Fruit fly (Drosophila melanogaster) whole organism, embryonic: ENCODE data around the gene CG4820.

Experiments
- Atf6 ChIP-seq: fragments of 200-800 bp; sonication (Bioruptor generic); IDR thresholded peaks from 2 replicates; pipeline ENCODE4 v1.3.6; 2022; ENCODE audit warnings: missing biosample characterization, missing genetic modification characterization
- B-H1 ChIP-seq: fragments of 200-800 bp; sonication (Bioruptor generic); IDR thresholded peaks from 3 replicates; pipeline ENCODE4 v1.3.6; 2022; ENCODE audit warnings: missing biosample characterization, missing genetic modification characterization
- CG10979 ChIP-seq: fragments of 200-800 bp; sonication (Bioruptor generic); optimal IDR thresholded peaks from 2 replicates; lab custom pipeline; 2018; ENCODE audit warnings: missing biosample characterization, mild to moderate bottlenecking, missing genetic modification characterization, moderate library complexity
- CG11398 ChIP-seq: fragments of 200-800 bp; sonication (Bioruptor generic); optimal IDR thresholded peaks from 2 replicates; lab custom pipeline; 2016; ENCODE audit warnings: missing biosample characterization, missing genetic modification characterization
- CG12071 ChIP-seq: fragments of 200-800 bp; sonication (Bioruptor generic); optimal IDR thresholded peaks from 3 replicates; lab custom pipeline; 2018; ENCODE audit warnings: missing biosample characterization, mild to moderate bottlenecking, missing genetic modification characterization
- CG14710 ChIP-seq: fragments of 200-800 bp; sonication (Bioruptor generic); optimal IDR thresholded peaks from 3 replicates; lab custom pipeline; 2019; ENCODE audit warnings: missing biosample characterization, mild to moderate bottlenecking, missing genetic modification characterization, moderate library complexity
- CG15073 ChIP-seq: fragments of 200-800 bp; sonication (Bioruptor generic); optimal IDR thresholded peaks from 2 replicates; lab custom pipeline; 2016; ENCODE audit warnings: missing biosample characterization, missing genetic modification characterization
- CG17186 ChIP-seq: fragments of 200-800 bp; sonication (Bioruptor generic); optimal IDR thresholded peaks from 3 replicates; lab custom pipeline; 2017; ENCODE audit warnings: missing biosample characterization, missing genetic modification reagents, missing genetic modification characterization
- CG17361 ChIP-seq: fragments of 200-800 bp; sonication (Bioruptor generic); IDR thresholded peaks from 3 replicates; pipeline ENCODE4 v1.3.6; 2022; ENCODE audit warnings: missing biosample characterization, missing genetic modification characterization
- CG17385 ChIP-seq: fragments of 200-800 bp; sonication (Bioruptor generic); optimal IDR thresholded peaks from 3 replicates; lab custom pipeline; 2018; ENCODE audit warnings: missing biosample characterization, mild to moderate bottlenecking, missing genetic modification characterization
- CG1792 ChIP-seq: fragments of 200-800 bp; sonication (Bioruptor generic); optimal IDR thresholded peaks from 2 replicates; lab custom pipeline; 2016; ENCODE audit warnings: missing biosample characterization, missing genetic modification characterization
- CG18011 ChIP-seq: fragments of 200-800 bp; sonication (Bioruptor generic); optimal IDR thresholded peaks from 2 replicates; lab custom pipeline; 2017; ENCODE audit warnings: missing biosample characterization, missing genetic modification characterization, mild to moderate bottlenecking, moderate library complexity, missing genotype
- CG2199 ChIP-seq: fragments of 200-800 bp; sonication (Bioruptor generic); IDR thresholded peaks from 3 replicates; pipeline ENCODE4 v1.3.6; 2022; ENCODE audit warnings: missing biosample characterization, missing genetic modification characterization
- CG2875 ChIP-seq: fragments of 200-800 bp; sonication (Bioruptor generic); optimal IDR thresholded peaks from 2 replicates; lab custom pipeline; 2017; ENCODE audit warnings: missing biosample characterization, mild to moderate bottlenecking, missing genetic modification characterization, missing genetic modification reagents
- CG3163 ChIP-seq: fragments of 200-800 bp; sonication (Bioruptor generic); optimal IDR thresholded peaks from 3 replicates; lab custom pipeline; 2016; ENCODE audit warnings: missing biosample characterization, missing genetic modification characterization
- CG4328 ChIP-seq: fragments of 200-800 bp; sonication (Bioruptor generic); optimal IDR thresholded peaks from 3 replicates; lab custom pipeline; 2017; ENCODE audit warnings: missing biosample characterization, missing genetic modification reagents, missing genetic modification characterization
- CG4424 ChIP-seq: fragments of 200-800 bp; sonication (Bioruptor generic); optimal IDR thresholded peaks from 3 replicates; lab custom pipeline; 2016; ENCODE audit warnings: missing biosample characterization, missing genetic modification characterization
- CG6175 ChIP-seq: fragments of 200-800 bp; sonication (Bioruptor generic); IDR thresholded peaks from 3 replicates; pipeline ENCODE4 v1.3.6; 2022; ENCODE audit warnings: missing biosample characterization, missing genetic modification characterization
- CG6791 ChIP-seq: fragments of 200-800 bp; sonication (Bioruptor generic); IDR thresholded peaks from 3 replicates; pipeline ENCODE4 v1.3.6; 2022; ENCODE audit warnings: missing biosample characterization, missing genetic modification characterization; ENCODE audit not compliant: partially characterized antibody
- CG7271 ChIP-seq: fragments of 200-800 bp; sonication (Bioruptor generic); optimal IDR thresholded peaks from 2 replicates; lab custom pipeline; 2018; ENCODE audit warnings: missing biosample characterization, mild to moderate bottlenecking, missing genetic modification characterization, moderate library complexity
- D19A ChIP-seq: fragments of 200-800 bp; optimal IDR thresholded peaks from 3 replicates; lab custom pipeline; 2019; ENCODE audit warnings: missing biosample characterization, mild to moderate bottlenecking, missing genetic modification characterization, moderate library complexity
- D19B ChIP-seq: fragments of 200-800 bp; sonication (Bioruptor generic); optimal IDR thresholded peaks from 2 replicates; lab custom pipeline; 2017; ENCODE audit warnings: missing biosample characterization, mild to moderate bottlenecking, missing genetic modification characterization
- Doc3 ChIP-seq: fragments of 200-800 bp; sonication (Bioruptor generic); IDR thresholded peaks from 3 replicates; pipeline ENCODE4 v1.3.6; 2022; ENCODE audit warnings: missing biosample characterization, missing genetic modification characterization; ENCODE audit not compliant: partially characterized antibody
- Ets65A ChIP-seq: fragments of 200-800 bp; sonication (Bioruptor generic); peaks from one replicate; lab custom pipeline; 2016; ENCODE audit warnings: missing biosample characterization, missing genetic modification characterization
- Fer3 ChIP-seq: fragments of 200-800 bp; sonication (Bioruptor generic); optimal IDR thresholded peaks from 2 replicates; lab custom pipeline; 2018; ENCODE audit warnings: missing biosample characterization, mild to moderate bottlenecking, missing genetic modification characterization, moderate library complexity
- H2.0 ChIP-seq: fragments of 200-800 bp; sonication (Bioruptor generic); IDR thresholded peaks from 2 replicates; pipeline ENCODE4 v1.3.6; 2022; ENCODE audit warnings: missing biosample characterization, missing genetic modification characterization
- HmgZ ChIP-seq: fragments of 200-800 bp; sonication (Bioruptor generic); optimal IDR thresholded peaks from 2 replicates; lab custom pipeline; 2018; ENCODE audit warnings: missing biosample characterization, mild to moderate bottlenecking, missing genetic modification characterization
- Max ChIP-seq: fragments of 200-800 bp; sonication (Bioruptor generic); optimal IDR thresholded peaks from 2 replicates; lab custom pipeline; 2016; ENCODE audit warnings: missing biosample characterization, mild to moderate bottlenecking, missing genetic modification characterization
- Mes4 ChIP-seq: fragments of 200-800 bp; sonication (Bioruptor generic); optimal IDR thresholded peaks from 2 replicates; lab custom pipeline; 2016; ENCODE audit warnings: missing biosample characterization, missing genetic modification characterization
- NK7.1 ChIP-seq: fragments of 200-800 bp; sonication (Bioruptor generic); optimal IDR thresholded peaks from 3 replicates; lab custom pipeline; 2016; ENCODE audit warnings: missing biosample characterization, missing genetic modification characterization
- Poxn ChIP-seq: fragments of 200-800 bp; sonication (Bioruptor generic); IDR thresholded peaks from 2 replicates; pipeline ENCODE4 v1.3.6; 2022; ENCODE audit warnings: missing biosample characterization, missing genetic modification characterization
- Ravus ChIP-seq: fragments of 200-800 bp; sonication (Bioruptor generic); IDR thresholded peaks from 2 replicates; pipeline ENCODE4 v1.3.6; 2022; ENCODE audit warnings: missing biosample characterization, missing genetic modification characterization
- Sox100B ChIP-seq: fragments of 200-800 bp; sonication (Bioruptor generic); optimal IDR thresholded peaks from 3 replicates; lab custom pipeline; 2018; ENCODE audit warnings: missing biosample characterization, mild to moderate bottlenecking, missing genetic modification characterization
- Tbp ChIP-seq: fragments of >200 bp; optimal IDR thresholded peaks from 2 replicates; lab custom pipeline; 2018; ENCODE audit warnings: missing biosample characterization, missing genetic modification characterization
- bab2 ChIP-seq: fragments of 200-800 bp; sonication (Bioruptor generic); optimal IDR thresholded peaks from 2 replicates; lab custom pipeline; 2016; ENCODE audit warnings: missing biosample characterization, missing genetic modification characterization
- bbx ChIP-seq: fragments of 200-800 bp; sonication (Bioruptor generic); IDR thresholded peaks from 2 replicates; pipeline ENCODE4 v1.3.6; 2022; ENCODE audit warnings: missing biosample characterization, missing genetic modification characterization; ENCODE audit not compliant: partially characterized antibody
- bsh ChIP-seq, 2 experiments: fragments of 200-800 bp; sonication (Bioruptor generic); optimal IDR thresholded peaks; 2 replicates each; lab custom pipeline; 2017 to 2018; ENCODE audit warnings: mild to moderate bottlenecking in 2 of 2, missing biosample characterization in 2 of 2, missing genetic modification characterization in 2 of 2, moderate library complexity in 1 of 2
- esg ChIP-seq: fragments of 200-800 bp; sonication (Bioruptor generic); conservative IDR thresholded peaks from 2 replicates; pipeline ENCODE4 v1.3.6; 2022; ENCODE audit warnings: missing biosample characterization, missing genetic modification characterization
- gsb-n ChIP-seq: fragments of 200-800 bp; sonication (Bioruptor generic); optimal IDR thresholded peaks from 3 replicates; lab custom pipeline; 2018; ENCODE audit warnings: missing biosample characterization, mild to moderate bottlenecking, missing genetic modification characterization
- jing ChIP-seq: fragments of 200-800 bp; sonication (Bioruptor generic); optimal IDR thresholded peaks from 2 replicates; lab custom pipeline; 2018; ENCODE audit warnings: missing biosample characterization, mild to moderate bottlenecking, missing genetic modification characterization
- ken ChIP-seq: fragments of 200-800 bp; sonication (Bioruptor generic); IDR thresholded peaks from 3 replicates; pipeline ENCODE4 v1.3.6; 2022; ENCODE audit warnings: missing biosample characterization, missing genetic modification characterization
- lab ChIP-seq: fragments of 200-800 bp; sonication (Bioruptor generic); optimal IDR thresholded peaks from 3 replicates; lab custom pipeline; 2017; ENCODE audit warnings: missing biosample characterization, missing genetic modification characterization, mild to moderate bottlenecking, moderate library complexity, missing genetic modification reagents
- onecut ChIP-seq: fragments of 200-800 bp; sonication (Bioruptor generic); IDR thresholded peaks from 2 replicates; pipeline ENCODE4 v1.3.6; 2022; ENCODE audit warnings: missing biosample characterization, missing genetic modification characterization
- pan ChIP-seq, 4 experiments: fragments of >200 bp in 3 of 4; fragments of 200-800 bp in 1 of 4; sonication (Bioruptor generic) in 1 of 4; optimal IDR thresholded peaks in 3 of 4; IDR thresholded peaks in 1 of 4; 2 replicates each; pipeline versions ENCODE4 v1.3.6 to Lab custom; 2017 to 2022; ENCODE audit warnings: missing biosample characterization in 2 of 4, missing genetic modification characterization in 2 of 4, mixed read lengths in 1 of 4
- pita ChIP-seq: fragments of 200-800 bp; sonication (Bioruptor generic); optimal IDR thresholded peaks from 2 replicates; lab custom pipeline; 2017; ENCODE audit warnings: missing biosample characterization, mild to moderate bottlenecking, missing genetic modification characterization
- run ChIP-seq: fragments of 200-800 bp; sonication (Bioruptor generic); optimal IDR thresholded peaks from 3 replicates; lab custom pipeline; 2018; ENCODE audit warnings: missing biosample characterization, mild to moderate bottlenecking, missing genetic modification characterization
- scrt ChIP-seq: fragments of 200-800 bp; sonication (Bioruptor generic); optimal IDR thresholded peaks from 2 replicates; lab custom pipeline; 2018; ENCODE audit warnings: missing biosample characterization, mild to moderate bottlenecking, missing genetic modification characterization, moderate library complexity
- sd ChIP-seq: fragments of 200-800 bp; sonication (Bioruptor generic); optimal IDR thresholded peaks from 3 replicates; lab custom pipeline; 2018; ENCODE audit warnings: missing biosample characterization, mild to moderate bottlenecking, missing genetic modification characterization, moderate library complexity
- sens ChIP-seq: fragments of 200-800 bp; sonication (Bioruptor generic); peaks from one replicate; lab custom pipeline; 2016; ENCODE audit warnings: missing biosample characterization, missing genetic modification characterization
- z ChIP-seq: fragments of 200-800 bp; sonication (Bioruptor generic); IDR thresholded peaks from 3 replicates; pipeline ENCODE4 v1.3.6; 2022; ENCODE audit warnings: missing biosample characterization, missing genetic modification characterization

The CG4820 gene

DNA sequence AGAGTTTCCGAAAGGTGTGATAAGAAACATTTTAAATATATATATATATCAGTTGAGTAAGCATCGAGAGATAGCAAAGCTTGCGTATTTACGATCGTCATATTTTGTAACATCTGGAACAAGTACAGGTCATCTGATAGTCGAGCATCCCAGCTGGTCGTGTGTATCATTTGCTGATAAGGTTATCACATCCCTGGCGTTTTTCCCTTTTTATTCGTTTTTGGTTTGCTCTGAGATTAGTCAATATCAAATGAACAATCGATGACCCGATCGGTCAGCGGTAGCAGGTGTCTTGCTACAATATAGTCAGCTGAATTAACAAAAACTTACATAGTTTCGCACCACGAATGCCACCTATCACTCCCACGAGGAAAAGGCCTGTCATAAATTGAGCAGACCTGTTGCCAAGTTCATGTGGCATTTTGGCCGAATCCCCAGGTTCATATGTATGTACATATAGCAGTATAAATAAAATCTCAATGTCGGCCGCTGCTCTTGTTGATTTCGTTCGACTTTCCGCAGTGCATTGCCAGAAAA lies 15.4 kb upstream of the CG4820 start (continued):
- no peak for TF ChIP-seq sens
- TF ChIP-seq lab: peak; percentile 81
- no peak for TF ChIP-seq CG3163 (GFP tag; lab: Kevin White, UChicago)
- no peak for TF ChIP-seq CG14710 (tag; lab: Kevin White, UChicago)
- TF ChIP-seq CG12071: no peak
- no peak for TF ChIP-seq z (GFP tag; lab: Robert Waterston, UW)
- TF ChIP-seq H2.0 (GFP tag; lab: Robert Waterston, UW): peak; percentile 47
- TF ChIP-seq Max: peak; percentile 56
- no peak for TF ChIP-seq bab2 (GFP tag; lab: Kevin White, UChicago)
- TF ChIP-seq CG6175 (GFP tag; lab: Robert Waterston, UW): 0 out of 3 replicates have a peak, but pooled peaks have one; percentile 50
- no peak for TF ChIP-seq Sox100B (GFP tag; lab: Kevin White, UChicago)
- no peak for TF ChIP-seq run (tag; lab: Kevin White, UChicago)
- TF ChIP-seq Doc3 (GFP tag; lab: Robert Waterston, UW): no peak
- peak; percentile 36 for TF ChIP-seq CG4424 (GFP tag; lab: Kevin White, UChicago)
- peak; percentile 63 for TF ChIP-seq Fer3 (tag; lab: Kevin White, UChicago)
- no peak for TF ChIP-seq CG18011 (GFP tag; lab: Kevin White, UChicago)
- TF ChIP-seq esg (GFP tag; lab: Robert Waterston, UW): peak; percentile 62
- no peak for TF ChIP-seq CG1792 (GFP tag; lab: Kevin White, UChicago)
- TF ChIP-seq Tbp (GFP tag; lab: Kevin White, UChicago): no peak
- no peak for TF ChIP-seq Ravus
- TF ChIP-seq CG15073 (GFP tag; lab: Kevin White, UChicago): no peak
- no peak for TF ChIP-seq jing
- no peak for TF ChIP-seq ken (GFP tag; lab: Robert Waterston, UW)
- TF ChIP-seq CG6791 (GFP tag; lab: Robert Waterston, UW): no peak
- peak; percentile 59 for TF ChIP-seq D19A (tag; lab: Kevin White, UChicago)
- TF ChIP-seq CG2199 (GFP tag; lab: Robert Waterston, UW): no peak
- no peak for TF ChIP-seq B-H1 (GFP tag; lab: Robert Waterston, UW)
- peak; percentile 75; the same call in 1 of the 2 replicates for TF ChIP-seq Atf6 (GFP tag; lab: Robert Waterston, UW)
- no peak for TF ChIP-seq CG7271 (tag; lab: Kevin White, UChicago)
- no peak for TF ChIP-seq CG17385 (GFP tag; lab: Kevin White, UChicago)
- no peak for TF ChIP-seq CG11398 (GFP tag; lab: Kevin White, UChicago)
- TF ChIP-seq bbx: no peak
- TF ChIP-seq CG17361 (GFP tag; lab: Robert Waterston, UW): no peak; the same call in 2 of the 3 replicates
- TF ChIP-seq NK7.1 (GFP tag; lab: Kevin White, UChicago): peak; percentile 13
- TF ChIP-seq pita (GFP tag; lab: Kevin White, UChicago): no peak
- peak; percentile 26 for TF ChIP-seq HmgZ (tag; lab: Kevin White, UChicago)
- no peak for TF ChIP-seq Ets65A (GFP tag; lab: Kevin White, UChicago)
- TF ChIP-seq CG17186 (GFP tag; lab: Kevin White, UChicago): no peak
- no peak for TF ChIP-seq gsb-n
- no peak for TF ChIP-seq pan (optimal IDR thresholded peaks at IDR 0.05; lab: Kevin White, UChicago)
- TF ChIP-seq pan (GFP tag; optimal IDR thresholded peaks at IDR 0.05 in 1 of 2, IDR thresholded peaks at IDR 0.05 in 1 of 2): peak in 1 of 2 experiments; percentile 69
- TF ChIP-seq CG2875: no peak
- TF ChIP-seq CG10979: peak; percentile 18
- TF ChIP-seq sd (tag; lab: Kevin White, UChicago): peak; percentile 69
- TF ChIP-seq CG4328: no peak
- TF ChIP-seq bsh (GFP tag; optimal IDR thresholded peaks at IDR 0.05; lab: Kevin White, UChicago): peak in 1 of 2 experiments; percentile 44
- peak; percentile 63 for TF ChIP-seq scrt (GFP tag; lab: Kevin White, UChicago)
- TF ChIP-seq Mes4 (GFP tag; lab: Kevin White, UChicago): no peak
- TF ChIP-seq Poxn (GFP tag; lab: Robert Waterston, UW): no peak
- no peak for TF ChIP-seq onecut
- peak; percentile 100 for TF ChIP-seq D19B (GFP tag; lab: Kevin White, UChicago)
